Fruit fly (Drosophila melanogaster) S2 (cell line): ENCODE results near the gene Rpp20.

ENCODE experiments used
- CG8478 ChIP-seq: fragments of >200 bp; optimal IDR thresholded peaks from 2 replicates; lab custom pipeline; 2018
- CTCF ChIP-seq, 2 experiments: fragments of >200 bp; optimal IDR thresholded peaks; 2 replicates each; lab custom pipeline; 2018

Gene Rpp20

dm6 chrX:19769821-19770519 is 25.7 kb downstream of the Rpp20 start:
- TF ChIP-seq CTCF (optimal IDR thresholded peaks at IDR 0.05; lab: Kevin White, UChicago), result no peak
- no peak for TF ChIP-seq CG8478 (lab: Kevin White, UChicago)

DNA sequence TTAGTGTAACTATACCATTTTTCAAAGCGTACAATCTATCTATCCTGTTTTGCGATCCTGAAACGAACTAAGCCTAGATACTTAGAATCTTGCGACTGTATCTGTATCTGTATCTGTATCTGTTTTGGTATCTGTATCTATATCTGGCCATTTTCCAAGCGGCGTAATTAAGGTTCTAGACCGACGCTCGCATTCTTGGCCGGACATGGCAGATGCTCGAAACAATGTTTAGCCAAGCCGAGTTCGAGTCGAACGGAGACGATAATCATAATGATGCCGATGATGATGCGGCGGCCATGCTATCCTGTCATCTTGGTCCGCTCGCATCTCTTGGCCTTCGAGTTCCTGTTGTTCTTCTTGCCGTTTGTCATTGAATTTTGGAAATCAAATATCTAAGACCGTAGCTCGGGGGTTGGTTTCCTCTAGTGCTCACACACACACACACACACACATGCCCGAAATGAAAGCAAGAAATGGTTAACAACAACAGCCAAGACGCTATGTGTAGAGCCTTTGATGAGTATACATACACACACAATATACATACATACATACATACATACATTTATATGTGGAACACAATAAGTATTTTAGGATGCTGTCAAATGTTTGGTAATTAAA is 27.9 kb downstream of the Rpp20 start:
- TF ChIP-seq CTCF (optimal IDR thresholded peaks at IDR 0.05; lab: Kevin White, UChicago) (no peak), CG8478 (lab: Kevin White, UChicago) (no peak)

DNA sequence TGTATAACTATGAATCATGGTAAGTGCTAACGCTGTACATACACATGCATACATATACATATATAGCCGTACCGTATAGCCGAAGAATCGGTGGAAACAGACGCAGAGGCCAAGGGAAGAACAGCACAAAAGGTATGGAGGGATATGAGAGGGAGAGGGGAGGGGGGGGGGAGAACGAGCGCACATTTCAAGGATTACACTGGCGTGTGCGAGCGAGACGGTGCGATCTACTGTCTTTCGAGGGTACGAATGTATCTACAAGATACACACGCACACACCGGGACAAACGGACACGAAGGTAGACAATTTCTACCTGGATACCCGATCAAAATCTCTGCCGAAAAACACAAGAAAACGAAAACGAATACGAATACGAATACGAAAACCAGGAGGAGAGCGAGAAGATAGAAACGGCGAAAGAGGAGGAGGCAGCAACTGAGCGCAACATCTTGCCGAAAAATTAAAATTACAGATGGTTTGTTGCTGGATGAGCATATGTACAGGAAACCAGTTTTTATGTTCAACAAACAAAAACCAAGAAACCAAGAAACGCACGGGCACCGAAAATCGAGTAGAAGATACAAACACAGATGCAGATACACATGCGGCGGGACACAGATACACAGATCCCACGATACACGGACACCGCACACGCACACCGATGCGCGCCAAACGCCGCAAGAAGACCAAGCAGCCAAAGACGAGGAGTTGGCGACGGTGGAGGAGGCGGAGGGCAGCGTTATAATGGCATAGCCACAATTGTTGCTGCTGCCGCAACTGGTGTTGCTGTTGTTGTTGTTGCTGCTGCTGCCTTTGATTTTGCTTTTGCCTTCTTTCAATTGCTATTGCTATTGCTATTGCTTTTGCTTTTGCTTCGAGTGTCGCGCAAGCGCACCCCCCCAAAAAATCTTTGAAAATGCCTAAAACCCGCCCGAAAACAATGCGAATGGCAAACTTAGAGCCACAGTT is 29.8 kb downstream of the Rpp20 start:
- no peak for TF ChIP-seq CG8478 (lab: Kevin White, UChicago)
- no peak for TF ChIP-seq CTCF (optimal IDR thresholded peaks at IDR 0.05; lab: Kevin White, UChicago)

DNA sequence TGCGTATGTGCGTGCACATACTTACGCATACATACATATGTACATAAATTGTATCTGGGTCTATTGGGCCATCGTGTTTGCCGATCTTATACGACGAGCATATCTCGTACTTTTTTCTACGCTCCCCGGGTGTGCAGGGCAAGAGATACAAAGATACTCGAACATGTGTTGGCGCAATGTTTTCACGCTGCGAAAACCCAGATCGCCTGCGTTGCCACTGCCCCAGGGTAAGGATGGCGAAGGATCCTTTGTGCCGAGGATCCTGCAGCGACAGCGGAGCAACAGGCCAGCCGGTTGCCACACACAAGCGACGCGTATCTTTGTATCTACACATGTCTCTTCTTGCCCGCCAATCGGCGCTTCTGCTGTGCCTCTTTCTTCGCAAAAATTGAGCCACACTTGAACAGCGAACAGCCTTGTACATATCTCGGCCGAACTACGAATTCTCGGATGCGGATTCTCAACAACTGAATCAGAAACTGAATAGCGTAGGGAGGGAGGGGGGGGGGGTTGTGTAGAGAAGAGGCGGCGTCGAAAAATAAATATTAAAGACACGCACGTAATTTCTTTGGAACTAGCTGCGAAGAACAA is 30.9 kb downstream of the Rpp20 start:
- no peak for TF ChIP-seq CTCF (optimal IDR thresholded peaks at IDR 0.05; lab: Kevin White, UChicago)
- no peak for TF ChIP-seq CG8478 (lab: Kevin White, UChicago)

- TF ChIP-seq CTCF (optimal IDR thresholded peaks at IDR 0.05; lab: Kevin White, UChicago) (no peak), CG8478 (lab: Kevin White, UChicago) (no peak)
Measured at dm6 chrX:19781861-19782260, 37.6 kb downstream of the Rpp20 start.

dm6 chrX:19782736-19783325 is 38.6 kb downstream of the Rpp20 start:
- TF ChIP-seq CTCF (optimal IDR thresholded peaks at IDR 0.05; lab: Kevin White, UChicago) (no peak), CG8478 (lab: Kevin White, UChicago) (no peak)

- TF ChIP-seq CG8478 (lab: Kevin White, UChicago), result no peak
Measured at dm6 chrX:19783457-19783856, 39.2 kb downstream of the Rpp20 start, which contains the start of gene zld. Gene zld (minus strand): TSS chrX:19783548.

DNA sequence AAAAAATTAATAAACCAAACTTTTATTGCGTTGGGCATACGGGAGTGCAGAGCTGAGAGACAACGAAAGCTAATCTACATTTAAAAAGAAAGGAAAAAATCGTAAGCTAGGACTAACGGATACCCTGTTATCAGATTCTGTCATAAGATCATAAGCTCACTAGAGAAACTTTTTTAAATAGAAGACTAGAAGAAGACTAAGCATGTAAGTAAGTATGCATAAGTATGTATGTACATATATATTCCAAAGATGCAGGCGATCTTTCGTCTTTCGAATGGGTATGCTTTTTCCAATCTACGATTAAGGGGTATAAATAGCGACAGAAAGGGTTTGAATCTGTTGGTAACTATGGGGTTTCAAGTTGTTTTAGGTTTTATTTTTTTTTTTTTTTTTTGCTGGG is 40.6 kb downstream of the Rpp20 start:
- TF ChIP-seq CTCF (optimal IDR thresholded peaks at IDR 0.05; lab: Kevin White, UChicago) (no peak), CG8478 (lab: Kevin White, UChicago) (no peak)

dm6 chrX:19785403-19785802 is 41.2 kb downstream of the Rpp20 start:
- TF ChIP-seq CTCF (optimal IDR thresholded peaks at IDR 0.05; lab: Kevin White, UChicago), result no peak
- TF ChIP-seq CG8478 (lab: Kevin White, UChicago), result no peak

DNA sequence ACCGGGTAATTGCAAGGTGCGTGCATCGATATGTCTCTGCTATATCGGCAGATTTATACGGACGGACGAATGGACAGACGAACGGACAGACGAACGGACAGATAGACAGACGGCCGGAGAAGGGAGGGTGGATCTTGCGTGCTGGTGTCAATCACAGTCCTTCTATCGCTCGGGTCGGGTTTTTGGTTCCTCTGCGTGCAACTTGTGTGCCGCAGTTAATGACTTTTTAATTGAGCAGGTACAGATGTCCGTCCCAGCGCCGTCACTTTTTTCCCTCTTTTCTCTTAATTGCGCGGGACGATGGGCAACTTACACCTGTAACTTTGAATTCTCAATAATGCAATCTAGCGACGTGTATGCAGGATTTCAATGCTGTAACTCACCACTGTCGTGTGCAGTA is 42.6 kb downstream of the Rpp20 start:
- TF ChIP-seq CG8478 (lab: Kevin White, UChicago) (no peak), CTCF (optimal IDR thresholded peaks at IDR 0.05; lab: Kevin White, UChicago) (no peak)

- no peak for TF ChIP-seq CG8478 (lab: Kevin White, UChicago)
- TF ChIP-seq CTCF (optimal IDR thresholded peaks at IDR 0.05; lab: Kevin White, UChicago), result no peak
Measured at dm6 chrX:19787921-19788620, 43.8 kb downstream of the Rpp20 start.

dm6 chrX:19788621-19788944 is 44.4 kb downstream of the Rpp20 start:
- TF ChIP-seq CTCF (optimal IDR thresholded peaks at IDR 0.05; lab: Kevin White, UChicago) (no peak), CG8478 (lab: Kevin White, UChicago) (no peak)

DNA sequence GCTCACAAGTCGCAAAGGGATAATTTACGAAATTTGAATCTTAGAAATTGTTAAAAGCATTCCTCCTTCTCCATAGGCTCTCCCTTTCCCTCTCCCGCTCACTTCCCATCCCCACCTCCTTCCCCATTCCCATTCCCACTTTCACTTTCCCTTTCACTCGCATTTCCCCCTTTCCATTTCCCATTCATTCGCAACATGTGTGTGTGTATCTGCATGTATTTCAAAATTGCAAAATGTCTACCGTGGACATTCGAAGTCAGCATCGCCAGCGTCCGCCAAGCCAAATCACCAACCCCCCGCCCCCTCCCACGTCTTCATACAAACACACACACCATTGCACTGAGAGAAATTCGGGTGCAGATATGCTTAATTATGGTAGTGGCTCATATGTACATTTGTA is 47.6 kb downstream of the Rpp20 start:
- TF ChIP-seq CTCF (optimal IDR thresholded peaks at IDR 0.05; lab: Kevin White, UChicago), result no peak
- no peak for TF ChIP-seq CG8478 (lab: Kevin White, UChicago)

dm6 chrX:19792572-19792971 is 48.3 kb downstream of the Rpp20 start:
- TF ChIP-seq CG8478 (lab: Kevin White, UChicago) (no peak), CTCF (optimal IDR thresholded peaks at IDR 0.05; lab: Kevin White, UChicago) (no peak)
